Worm (Caenorhabditis elegans) whole organism, mixed stage, embryonic: Measurements from ENCODE around the gene sel-8.
A peak's percentile ranks its signal among the peaks of the same experiment; 100 is the strongest.

Experiments used
- hlh-1 ChIP-seq: fragments of 150-350 bp; optimal IDR thresholded peaks from 2 replicates; lab custom pipeline; 2014; ENCODE audit warnings: missing biosample characterization, missing genetic modification reagents, missing genetic modification characterization
- nhr-12 ChIP-seq: fragments of 150-350 bp; optimal IDR thresholded peaks from 2 replicates; lab custom pipeline; 2014; ENCODE audit warnings: missing biosample characterization, missing genetic modification characterization
- nhr-28 ChIP-seq: fragments of 150-350 bp; optimal IDR thresholded peaks from 2 replicates; lab custom pipeline; 2014; ENCODE audit warnings: missing biosample characterization, missing genetic modification characterization
- pha-4 ChIP-seq: fragments of 150-350 bp; optimal IDR thresholded peaks from 2 replicates; lab custom pipeline; 2018; ENCODE audit warnings: missing biosample characterization, missing genetic modification reagents, missing genetic modification characterization
- snpc-4 ChIP-seq: fragments of 150-350 bp; optimal IDR thresholded peaks from 2 replicates; lab custom pipeline; 2014; ENCODE audit warnings: missing biosample characterization, missing genetic modification characterization
- tbx-8 ChIP-seq: fragments of 200-800 bp; sonication (Bioruptor generic); optimal IDR thresholded peaks from 2 replicates; lab custom pipeline; 2018; ENCODE audit warnings: mild to moderate bottlenecking, missing genetic modification characterization, moderate library complexity, missing compliant biosample characterization

- peak; percentile 1 for TF ChIP-seq nhr-28
- peak; percentile 79 for TF ChIP-seq tbx-8 (GFP tag; lab: Kevin White, UChicago)
- TF ChIP-seq snpc-4, result no peak
- peak; percentile 69 for TF ChIP-seq pha-4 (tag; lab: Kevin White, UChicago)
- TF ChIP-seq nhr-12, result peak; percentile 88
- TF ChIP-seq hlh-1 (tag; lab: Kevin White, UChicago), result peak; percentile 84
Observed at ce11 chrIII:3664224-3664623, 37.3 kb upstream of the sel-8 start, which contains the start of gene C46F11.4.
